Worm (Caenorhabditis elegans) whole organism, L1 larva: Measurements from ENCODE around the gene T27A8.2.

Source experiments
- C16A3.4 ChIP-seq: fragments of 150-350 bp; optimal IDR thresholded peaks from 2 replicates; lab custom pipeline; 2014; ENCODE audit warnings: missing biosample characterization, missing genetic modification characterization
- C34B4.2 ChIP-seq: sonication (generic microtip); optimal IDR thresholded peaks from 2 replicates; lab custom pipeline; 2017; ENCODE audit warnings: mild to moderate bottlenecking, missing genetic modification characterization, missing compliant biosample characterization
- Y116A8C.19 ChIP-seq: sonication (generic microtip); optimal IDR thresholded peaks from 2 replicates; lab custom pipeline; 2016; ENCODE audit warnings: missing compliant biosample characterization, missing genetic modification characterization, borderline replicate concordance
- ama-1 ChIP-seq: fragments of 150-350 bp; optimal IDR thresholded peaks from 2 replicates; lab custom pipeline; 2014
- blmp-1 ChIP-seq: fragments of 150-350 bp; optimal IDR thresholded peaks from 2 replicates; lab custom pipeline; 2014; ENCODE audit warnings: missing biosample characterization, missing genetic modification characterization
- ceh-8 ChIP-seq: fragments of 200-800 bp; sonication (Bioruptor generic); optimal IDR thresholded peaks from 2 replicates; lab custom pipeline; 2018; ENCODE audit warnings: mild to moderate bottlenecking, missing genetic modification characterization, moderate library complexity, missing compliant biosample characterization
- ceh-82 ChIP-seq, 3 experiments: fragments of 150-350 bp in 1 of 3; sonication (generic microtip) in 2 of 3; optimal IDR thresholded peaks; 2 replicates each; lab custom pipeline; 2014 to 2017; ENCODE audit warnings: missing biosample characterization in 3 of 3, missing genetic modification characterization in 3 of 3
- ces-1 ChIP-seq: fragments of 150-350 bp; optimal IDR thresholded peaks from 2 replicates; lab custom pipeline; 2014; ENCODE audit warnings: missing biosample characterization, missing genetic modification reagents, missing genetic modification characterization
- dsc-1 ChIP-seq: sonication (generic microtip); optimal IDR thresholded peaks from 2 replicates; lab custom pipeline; 2016; ENCODE audit warnings: mild to moderate bottlenecking, missing genetic modification characterization, missing compliant biosample characterization
- efl-1 ChIP-seq, 4 experiments: fragments of 150-350 bp; optimal IDR thresholded peaks in 3 of 4; peaks in 1 of 4; 1 replicate in 1 of 4; 2 replicates in 3 of 4; lab custom pipeline; 2014; ENCODE audit warnings: missing biosample characterization in 2 of 4, missing genetic modification characterization in 2 of 4, missing genetic modification reagents in 2 of 4
- efl-3 ChIP-seq: fragments of 200-800 bp; sonication (Bioruptor generic); optimal IDR thresholded peaks from 2 replicates; lab custom pipeline; 2018; ENCODE audit warnings: mild to moderate bottlenecking, missing genetic modification characterization, missing compliant biosample characterization
- egl-13 ChIP-seq: sonication (generic microtip); optimal IDR thresholded peaks from 2 replicates; lab custom pipeline; 2016; ENCODE audit warnings: missing genotype, missing genetic modification reagents, missing genetic modification characterization, missing compliant biosample characterization
- elt-2 ChIP-seq: sonication (generic microtip); optimal IDR thresholded peaks from 2 replicates; lab custom pipeline; 2016; ENCODE audit warnings: missing genetic modification characterization, mild to moderate bottlenecking, inconsistent platforms, missing compliant biosample characterization, missing genetic modification reagents
- elt-3 ChIP-seq, 6 experiments: fragments of 150-350 bp in 1 of 6; sonication (generic microtip); optimal IDR thresholded peaks; 2 replicates each; lab custom pipeline; 2017 to 2018; ENCODE audit warnings: missing biosample characterization in 6 of 6, missing genetic modification characterization in 6 of 6, inconsistent platforms in 1 of 6
- grh-1 ChIP-seq: fragments of 200-800 bp; sonication (Bioruptor generic); IDR thresholded peaks from 2 replicates; pipeline ENCODE4 v1.3.6; 2022; ENCODE audit warnings: missing genetic modification reagents, missing genetic modification characterization, missing compliant biosample characterization
- hlh-4 ChIP-seq: sonication (generic microtip); optimal IDR thresholded peaks from 2 replicates; lab custom pipeline; 2016; ENCODE audit warnings: mild to moderate bottlenecking, missing genetic modification characterization, missing compliant biosample characterization
- hpl-2 ChIP-seq: fragments of 150-350 bp; optimal IDR thresholded peaks from 2 replicates; lab custom pipeline; 2014; ENCODE audit warnings: missing biosample characterization, missing genetic modification reagents, missing genetic modification characterization
- jun-1 ChIP-seq: fragments of 150-350 bp; optimal IDR thresholded peaks from 2 replicates; lab custom pipeline; 2014; ENCODE audit warnings: missing biosample characterization, missing genetic modification reagents, missing genetic modification characterization
- lin-14 ChIP-seq: fragments of 200-800 bp; sonication (Bioruptor generic); optimal IDR thresholded peaks from 2 replicates; lab custom pipeline; 2018; ENCODE audit warnings: mild to moderate bottlenecking, missing genetic modification characterization, moderate library complexity, missing compliant biosample characterization
- lin-15B ChIP-seq: fragments of 150-350 bp; sonication (generic microtip); optimal IDR thresholded peaks from 3 replicates; lab custom pipeline; 2014; ENCODE audit warnings: missing biosample characterization, missing genetic modification characterization
- lin-35 ChIP-seq, 2 experiments: fragments of 150-350 bp; optimal IDR thresholded peaks; 2 replicates each; lab custom pipeline; 2014; ENCODE audit warnings: missing biosample characterization in 2 of 2, missing genetic modification characterization in 2 of 2, missing genetic modification reagents in 2 of 2
- lin-39 ChIP-seq: fragments of 150-350 bp; optimal IDR thresholded peaks from 2 replicates; lab custom pipeline; 2014; ENCODE audit warnings: missing biosample characterization, missing genetic modification reagents, missing genetic modification characterization
- lir-3 ChIP-seq: sonication (generic microtip); optimal IDR thresholded peaks from 2 replicates; lab custom pipeline; 2016; ENCODE audit warnings: mild to moderate bottlenecking, missing genetic modification characterization, moderate library complexity, missing compliant biosample characterization; ENCODE audit not compliant: poor library complexity
- lsy-2 ChIP-seq, 2 experiments: fragments of 150-350 bp; optimal IDR thresholded peaks; 2 replicates each; lab custom pipeline; 2014; ENCODE audit warnings: missing biosample characterization in 2 of 2, missing genetic modification characterization in 2 of 2
- mep-1 ChIP-seq: fragments of 150-350 bp; optimal IDR thresholded peaks from 2 replicates; lab custom pipeline; 2014; ENCODE audit warnings: missing biosample characterization, missing genetic modification characterization
- nhr-19 ChIP-seq: fragments of 200-800 bp; sonication (Bioruptor generic); conservative IDR thresholded peaks from 2 replicates; pipeline ENCODE4 v1.3.6; 2022; ENCODE audit warnings: missing genetic modification characterization, missing compliant biosample characterization
- nhr-20 ChIP-seq: sonication (generic microtip); optimal IDR thresholded peaks from 2 replicates; lab custom pipeline; 2016; ENCODE audit warnings: mild to moderate bottlenecking, missing genetic modification characterization, missing compliant biosample characterization
- nhr-47 ChIP-seq: sonication (generic microtip); optimal IDR thresholded peaks from 2 replicates; lab custom pipeline; 2016; ENCODE audit warnings: mild to moderate bottlenecking, missing genetic modification characterization, moderate library complexity, missing compliant biosample characterization
- nhr-71 ChIP-seq: sonication (generic microtip); optimal IDR thresholded peaks from 2 replicates; lab custom pipeline; 2016; ENCODE audit warnings: mild to moderate bottlenecking, missing genetic modification characterization, moderate library complexity, missing compliant biosample characterization
- nhr-77 ChIP-seq: fragments of 150-350 bp; optimal IDR thresholded peaks from 2 replicates; lab custom pipeline; 2014; ENCODE audit warnings: missing biosample characterization, missing genetic modification characterization
- nhr-84 ChIP-seq: sonication (generic microtip); optimal IDR thresholded peaks from 2 replicates; lab custom pipeline; 2017; ENCODE audit warnings: missing biosample characterization, missing genetic modification characterization
- nhr-85 ChIP-seq: sonication (generic microtip); peaks from one replicate; lab custom pipeline; 2016; ENCODE audit warnings: missing genetic modification characterization, inconsistent platforms, missing compliant biosample characterization
- nhr-90 ChIP-seq: sonication (generic microtip); optimal IDR thresholded peaks from 2 replicates; lab custom pipeline; 2016; ENCODE audit warnings: mild to moderate bottlenecking, missing genetic modification characterization, missing compliant biosample characterization; ENCODE audit not compliant: poor library complexity
- pax-3 ChIP-seq: fragments of 200-800 bp; sonication (Bioruptor generic); optimal IDR thresholded peaks from 2 replicates; lab custom pipeline; 2018; ENCODE audit warnings: mild to moderate bottlenecking, missing genetic modification characterization, moderate library complexity, missing compliant biosample characterization
- pqm-1 ChIP-seq: sonication (generic microtip); optimal IDR thresholded peaks from 3 replicates; lab custom pipeline; 2017; ENCODE audit warnings: missing biosample characterization, missing genetic modification characterization
- rnt-1 ChIP-seq: sonication (generic microtip); optimal IDR thresholded peaks from 2 replicates; lab custom pipeline; 2016; ENCODE audit warnings: mild to moderate bottlenecking, missing genetic modification characterization, moderate library complexity, missing compliant biosample characterization
- snu-23 ChIP-seq: sonication (generic microtip); optimal IDR thresholded peaks from 2 replicates; lab custom pipeline; 2016; ENCODE audit warnings: missing genetic modification characterization, missing compliant biosample characterization
- sox-4 ChIP-seq: sonication (generic microtip); optimal IDR thresholded peaks from 2 replicates; lab custom pipeline; 2016; ENCODE audit warnings: missing genetic modification characterization, missing compliant biosample characterization
- sup-37 ChIP-seq: fragments of 200-800 bp; sonication (Bioruptor generic); optimal IDR thresholded peaks from 2 replicates; lab custom pipeline; 2018; ENCODE audit warnings: mild to moderate bottlenecking, missing genetic modification characterization, missing compliant biosample characterization
- tbx-2 ChIP-seq: sonication (generic microtip); optimal IDR thresholded peaks from 2 replicates; lab custom pipeline; 2016; ENCODE audit warnings: missing genetic modification characterization, missing compliant biosample characterization
- unc-62 ChIP-seq: fragments of 150-350 bp; optimal IDR thresholded peaks from 2 replicates; lab custom pipeline; 2014; ENCODE audit warnings: missing biosample characterization, missing genetic modification reagents, missing genetic modification characterization
- unc-86 ChIP-seq: sonication (generic microtip); optimal IDR thresholded peaks from 2 replicates; lab custom pipeline; 2016; ENCODE audit warnings: missing genetic modification characterization, missing compliant biosample characterization
- zag-1 ChIP-seq: fragments of 150-350 bp; optimal IDR thresholded peaks from 2 replicates; lab custom pipeline; 2014; ENCODE audit warnings: missing biosample characterization, missing genetic modification characterization
- zip-4 ChIP-seq: fragments of 200-800 bp; sonication (Bioruptor generic); optimal IDR thresholded peaks from 2 replicates; lab custom pipeline; 2018; ENCODE audit warnings: mild to moderate bottlenecking, missing genetic modification characterization, moderate library complexity, missing compliant biosample characterization

Gene T27A8.2

ce11 chrX:16040207-16040716 is 18.5 kb downstream of the T27A8.2 start, which contains the start of gene B0395.3:
Gene B0395.3 (minus strand): TSS chrX:16040257.
- TF ChIP-seq lin-39 (no peak), ceh-8 (no peak), pqm-1 (tag; lab: Kevin White, UChicago) (no peak), sox-4 (tag; lab: Kevin White, UChicago) (no peak), grh-1 (peak; percentile 39; the same call in 1 of the 2 replicates), nhr-71 (tag; lab: Kevin White, UChicago) (peak; percentile 55), nhr-19 (GFP tag; lab: Robert Waterston, UW) (peak; percentile 40), sup-37 (GFP tag; lab: Kevin White, UChicago) (no peak), unc-62 (GFP tag; lab: Kevin White, UChicago) (no peak), blmp-1 (tag; lab: Kevin White, UChicago) (peak; percentile 67), nhr-20 (tag; lab: Kevin White, UChicago) (peak; percentile 33), dsc-1 (tag; lab: Kevin White, UChicago) (peak; percentile 1), nhr-84 (tag; lab: Kevin White, UChicago) (no peak), egl-13 (tag; lab: Kevin White, UChicago) (no peak), nhr-47 (peak; percentile 6), jun-1 (peak; percentile 7), nhr-90 (no peak), nhr-85 (tag; lab: Kevin White, UChicago) (peak; percentile 82), zag-1 (no peak), hlh-4 (tag; lab: Kevin White, UChicago) (no peak), efl-3 (GFP tag; lab: Kevin White, UChicago) (no peak), lin-14 (peak; percentile 91), mep-1 (tag; lab: Kevin White, UChicago) (peak; percentile 39), lir-3 (no peak), ama-1 (no peak), ceh-82 (tag; optimal IDR thresholded peaks at IDR 0.05; lab: Kevin White, UChicago) (no peak), ces-1 (no peak), nhr-77 (tag; lab: Kevin White, UChicago) (no peak), lin-35 (GFP tag; optimal IDR thresholded peaks at IDR 0.05; lab: Kevin White, UChicago) (peak in 1 of 2 experiments; percentile 40), snu-23 (GFP tag; lab: Kevin White, UChicago) (peak; percentile 34), lin-15B (tag; lab: Kevin White, UChicago) (no peak), Y116A8C.19 (no peak), rnt-1 (tag; lab: Kevin White, UChicago) (peak; percentile 37), C16A3.4 (peak; percentile 17), tbx-2 (tag; lab: Kevin White, UChicago) (peak; percentile 24), elt-3 (tag; optimal IDR thresholded peaks at IDR 0.05; lab: Kevin White, UChicago) (no peak), unc-86 (no peak), lsy-2 (tag; optimal IDR thresholded peaks at IDR 0.05; lab: Kevin White, UChicago) (peak in 1 of 2 experiments; percentile 22)

ce11 chrX:16039173-16039572 is 19.6 kb downstream of the T27A8.2 start:
- peak; percentile 44 for TF ChIP-seq nhr-20 (tag; lab: Kevin White, UChicago)
- TF ChIP-seq elt-2 (tag; lab: Kevin White, UChicago), result peak; percentile 27
- no peak for TF ChIP-seq jun-1

- no peak for TF ChIP-seq C34B4.2 (tag; lab: Kevin White, UChicago)
- TF ChIP-seq pax-3 (tag; lab: Kevin White, UChicago), result no peak
- TF ChIP-seq zip-4 (GFP tag; lab: Kevin White, UChicago), result no peak
- TF ChIP-seq unc-86, result no peak
- TF ChIP-seq grh-1, result no peak
- TF ChIP-seq nhr-71 (tag; lab: Kevin White, UChicago), result no peak
- no peak for TF ChIP-seq efl-1 (optimal IDR thresholded peaks at IDR 0.05; lab: Kevin White, UChicago)
- TF ChIP-seq efl-1 (GFP tag; optimal IDR thresholded peaks at IDR 0.05 in 1 of 2; lab: Kevin White, UChicago), result no peak
- no peak for TF ChIP-seq hpl-2 (GFP tag; lab: Kevin White, UChicago)
- TF ChIP-seq ceh-82 (tag; optimal IDR thresholded peaks at IDR 0.05; lab: Kevin White, UChicago), result no peak
- TF ChIP-seq dsc-1 (tag; lab: Kevin White, UChicago), result no peak
- no peak for TF ChIP-seq blmp-1 (tag; lab: Kevin White, UChicago)
These were observed 28.2 kb downstream of the T27A8.2 start, which contains the start of gene mboa-1 for ce11 chrX:16030506-16030905. Gene mboa-1 (plus strand): TSS chrX:16030806.
